Worm (Caenorhabditis elegans): ENCODE results near the gene Y54G2A.57.

ce11 chrIV:2971060-2971459 is 1.3 kb downstream of the Y54G2A.57 start:
- TF ChIP-seq sox-4 (tag; optimal IDR thresholded peaks at IDR 0.05) (no peak), ama-1 (optimal IDR thresholded peaks at IDR 0.05) (no peak), ceh-34 (tag; optimal IDR thresholded peaks at IDR 0.05) (no peak), ceh-22 (tag; optimal IDR thresholded peaks at IDR 0.05) (no peak), fkh-6 (tag; optimal IDR thresholded peaks at IDR 0.05) (no peak), fax-1 (tag; optimal IDR thresholded peaks at IDR 0.05) (no peak), ttx-3 (tag; optimal IDR thresholded peaks at IDR 0.05) (no peak), pha-2 (tag; optimal IDR thresholded peaks at IDR 0.05) (no peak), ztf-16 (tag; optimal IDR thresholded peaks at IDR 0.05) (no peak)
